Fruit fly (Drosophila melanogaster) whole organism, embryonic: ENCODE measurements around the gene CG7512.
A peak's percentile ranks its signal among the peaks of the same experiment; 100 is the strongest.

Source experiments
- BtbVII ChIP-seq: fragments of 200-800 bp; sonication (Bioruptor generic); optimal IDR thresholded peaks from 3 replicates; lab custom pipeline; 2017; ENCODE audit warnings: missing biosample characterization, mild to moderate bottlenecking, missing genetic modification characterization
- CG11398 ChIP-seq: fragments of 200-800 bp; sonication (Bioruptor generic); optimal IDR thresholded peaks from 2 replicates; lab custom pipeline; 2016; ENCODE audit warnings: missing biosample characterization, missing genetic modification characterization
- CG12299 ChIP-seq: fragments of 200-800 bp; sonication (Bioruptor generic); optimal IDR thresholded peaks from 2 replicates; lab custom pipeline; 2018; ENCODE audit warnings: missing biosample characterization, mild to moderate bottlenecking, missing genetic modification characterization
- CG12769 ChIP-seq: fragments of 200-800 bp; sonication (Bioruptor generic); optimal IDR thresholded peaks from 2 replicates; lab custom pipeline; 2019; ENCODE audit warnings: missing biosample characterization, mild to moderate bottlenecking, missing genetic modification characterization, moderate library complexity
- CG13894 ChIP-seq: fragments of 200-800 bp; sonication (Bioruptor generic); optimal IDR thresholded peaks from 3 replicates; lab custom pipeline; 2018; ENCODE audit warnings: missing biosample characterization, mild to moderate bottlenecking, missing genetic modification characterization, moderate library complexity
- CG15514 ChIP-seq: fragments of 200-800 bp; sonication (Bioruptor generic); optimal IDR thresholded peaks from 3 replicates; lab custom pipeline; 2017; ENCODE audit warnings: missing biosample characterization, missing genetic modification characterization, mild to moderate bottlenecking, moderate library complexity, missing genetic modification reagents
- CG1603 ChIP-seq: fragments of 200-800 bp; sonication (Bioruptor generic); optimal IDR thresholded peaks from 2 replicates; lab custom pipeline; 2019; ENCODE audit warnings: missing biosample characterization, mild to moderate bottlenecking, missing genetic modification characterization, moderate library complexity
- CG1647 ChIP-seq: fragments of 200-800 bp; sonication (Bioruptor generic); optimal IDR thresholded peaks from 3 replicates; lab custom pipeline; 2016; ENCODE audit warnings: missing biosample characterization, missing genetic modification characterization
- CG1832 ChIP-seq: fragments of 200-800 bp; sonication (Bioruptor generic); optimal IDR thresholded peaks from 2 replicates; lab custom pipeline; 2017; ENCODE audit warnings: missing biosample characterization, mild to moderate bottlenecking, missing genetic modification characterization, inconsistent platforms
- CG18599 ChIP-seq: fragments of 200-800 bp; sonication (Bioruptor generic); optimal IDR thresholded peaks from 3 replicates; lab custom pipeline; 2017; ENCODE audit warnings: missing biosample characterization, missing genetic modification characterization, mild to moderate bottlenecking, moderate library complexity, missing genetic modification reagents
- CG3847 ChIP-seq: fragments of 200-800 bp; sonication (Bioruptor generic); IDR thresholded peaks from 2 replicates; pipeline ENCODE4 v1.3.6; 2022; ENCODE audit warnings: missing biosample characterization, missing genetic modification characterization
- CG4360 ChIP-seq: fragments of 200-800 bp; sonication (Bioruptor generic); IDR thresholded peaks from 2 replicates; pipeline ENCODE4 v1.3.6; 2022; ENCODE audit warnings: missing biosample characterization, missing genetic modification characterization
- CG4820 ChIP-seq: fragments of 200-800 bp; sonication (Bioruptor generic); optimal IDR thresholded peaks from 3 replicates; lab custom pipeline; 2016; ENCODE audit warnings: missing biosample characterization, missing genetic modification characterization
- CG5245 ChIP-seq: fragments of 200-800 bp; sonication (Bioruptor generic); optimal IDR thresholded peaks from 3 replicates; lab custom pipeline; 2016; ENCODE audit warnings: missing biosample characterization, missing genetic modification characterization
- CG5953 ChIP-seq: fragments of 200-800 bp; sonication (Bioruptor generic); IDR thresholded peaks from 2 replicates; pipeline ENCODE4 v1.3.6; 2022; ENCODE audit warnings: missing biosample characterization, missing genetic modification characterization
- CG7745 ChIP-seq: fragments of 200-800 bp; sonication (Bioruptor generic); optimal IDR thresholded peaks from 2 replicates; lab custom pipeline; 2018; ENCODE audit warnings: missing biosample characterization, mild to moderate bottlenecking, missing genetic modification characterization, moderate library complexity
- CG8924 ChIP-seq: fragments of 200-800 bp; optimal IDR thresholded peaks from 3 replicates; lab custom pipeline; 2019; ENCODE audit warnings: missing biosample characterization, mild to moderate bottlenecking, missing genetic modification characterization, moderate library complexity
- CkIIα-i1 ChIP-seq: fragments of 200-800 bp; sonication (Bioruptor generic); IDR thresholded peaks from 2 replicates; pipeline ENCODE4 v1.3.6; 2022; ENCODE audit warnings: missing biosample characterization, missing genetic modification characterization
- Dbx ChIP-seq: fragments of 200-800 bp; sonication (Bioruptor generic); IDR thresholded peaks from 3 replicates; pipeline ENCODE4 v1.3.6; 2022; ENCODE audit warnings: missing biosample characterization, missing genetic modification characterization
- Dfd ChIP-seq, 2 experiments: fragments of >200 bp; optimal IDR thresholded peaks; 2 replicates each; lab custom pipeline; 2017; ENCODE audit warnings: missing biosample characterization in 2 of 2, missing genetic modification characterization in 2 of 2
- Drgx ChIP-seq: fragments of 200-800 bp; sonication (Bioruptor generic); IDR thresholded peaks from 2 replicates; pipeline ENCODE4 v1.3.6; 2022; ENCODE audit warnings: missing biosample characterization, missing genetic modification characterization
- Gsc ChIP-seq: fragments of 200-800 bp; sonication (Bioruptor generic); IDR thresholded peaks from 2 replicates; pipeline ENCODE4 v1.3.6; 2022; ENCODE audit warnings: missing biosample characterization, missing genetic modification characterization
- Hand ChIP-seq: fragments of 200-800 bp; sonication (Bioruptor generic); optimal IDR thresholded peaks from 2 replicates; lab custom pipeline; 2017; ENCODE audit warnings: mild to moderate bottlenecking, missing biosample characterization, missing genetic modification reagents, missing genetic modification characterization
- MTF-1 ChIP-seq: fragments of 200-800 bp; sonication (Bioruptor generic); optimal IDR thresholded peaks from 2 replicates; lab custom pipeline; 2018; ENCODE audit warnings: missing biosample characterization, mild to moderate bottlenecking, missing genetic modification characterization, borderline replicate concordance
- Med ChIP-seq: fragments of 200-800 bp; sonication (Bioruptor generic); peaks from one replicate; lab custom pipeline; 2016; ENCODE audit warnings: missing biosample characterization, missing genetic modification characterization, mild to moderate bottlenecking, inconsistent platforms, moderate library complexity
- Trl ChIP-seq, 3 experiments: fragments of >200 bp in 2 of 3; fragments of 200-800 bp in 1 of 3; sonication (Bioruptor generic) in 1 of 3; optimal IDR thresholded peaks; 2 replicates in 1 of 3; 3 replicates in 2 of 3; lab custom pipeline; 2016 to 2017; ENCODE audit warnings: missing biosample characterization in 1 of 3, missing genetic modification characterization in 1 of 3
- al ChIP-seq: fragments of 200-800 bp; sonication (Bioruptor generic); IDR thresholded peaks from 2 replicates; pipeline ENCODE4 v1.3.6; 2022; ENCODE audit warnings: missing biosample characterization, missing genetic modification characterization
- ara ChIP-seq: fragments of 200-800 bp; sonication (Bioruptor generic); IDR thresholded peaks from 2 replicates; pipeline ENCODE4 v1.3.6; 2022; ENCODE audit warnings: missing biosample characterization, missing genetic modification characterization
- ash1 ChIP-seq: fragments of 200-800 bp; sonication (Bioruptor generic); optimal IDR thresholded peaks from 2 replicates; lab custom pipeline; 2018; ENCODE audit warnings: missing biosample characterization, mild to moderate bottlenecking, missing genetic modification characterization
- ato ChIP-seq: fragments of 200-800 bp; sonication (Bioruptor generic); IDR thresholded peaks from 2 replicates; pipeline ENCODE4 v1.3.6; 2022; ENCODE audit warnings: missing biosample characterization, missing genetic modification characterization; ENCODE audit not compliant: partially characterized antibody
- bsh ChIP-seq, 2 experiments: fragments of 200-800 bp; sonication (Bioruptor generic); optimal IDR thresholded peaks; 2 replicates each; lab custom pipeline; 2017 to 2018; ENCODE audit warnings: mild to moderate bottlenecking in 2 of 2, missing biosample characterization in 2 of 2, missing genetic modification characterization in 2 of 2, moderate library complexity in 1 of 2
- btn ChIP-seq: fragments of 200-800 bp; sonication (Bioruptor generic); optimal IDR thresholded peaks from 2 replicates; lab custom pipeline; 2016; ENCODE audit warnings: missing biosample characterization, missing genetic modification characterization
- cwo ChIP-seq: fragments of 200-800 bp; sonication (Bioruptor generic); optimal IDR thresholded peaks from 3 replicates; lab custom pipeline; 2017; ENCODE audit warnings: missing biosample characterization, missing genetic modification characterization, mild to moderate bottlenecking, moderate library complexity, missing genetic modification reagents
- dm ChIP-seq: fragments of 200-800 bp; sonication (Bioruptor generic); optimal IDR thresholded peaks from 3 replicates; lab custom pipeline; 2016; ENCODE audit warnings: missing biosample characterization, missing genetic modification characterization
- dysf ChIP-seq: fragments of 200-800 bp; sonication (Bioruptor generic); IDR thresholded peaks from 3 replicates; pipeline ENCODE4 v1.3.6; 2022; ENCODE audit warnings: missing biosample characterization, missing genetic modification characterization
- en ChIP-seq: fragments of 200-800 bp; sonication (Bioruptor generic); optimal IDR thresholded peaks from 2 replicates; lab custom pipeline; 2016; ENCODE audit warnings: missing biosample characterization, missing genetic modification characterization
- fd64A ChIP-seq: fragments of 200-800 bp; sonication (Bioruptor generic); optimal IDR thresholded peaks from 3 replicates; lab custom pipeline; 2018; ENCODE audit warnings: missing biosample characterization, mild to moderate bottlenecking, missing genetic modification characterization
- gce ChIP-seq: fragments of 200-800 bp; sonication (Bioruptor generic); IDR thresholded peaks from 3 replicates; pipeline ENCODE4 v1.3.6; 2022; ENCODE audit warnings: missing biosample characterization, missing genetic modification characterization
- grau ChIP-seq: fragments of 200-800 bp; optimal IDR thresholded peaks from 3 replicates; lab custom pipeline; 2019; ENCODE audit warnings: missing biosample characterization, mild to moderate bottlenecking, missing genetic modification characterization, moderate library complexity
- gro ChIP-seq: fragments of 200-800 bp; sonication (Bioruptor generic); optimal IDR thresholded peaks from 2 replicates; lab custom pipeline; 2016; ENCODE audit warnings: missing biosample characterization, missing genetic modification characterization
- hb ChIP-seq: fragments of 200-800 bp; sonication (Bioruptor generic); IDR thresholded peaks from 3 replicates; pipeline ENCODE4 v1.3.6; 2022; ENCODE audit warnings: missing biosample characterization, missing genetic modification characterization; ENCODE audit not compliant: partially characterized antibody
- oc ChIP-seq: fragments of 200-800 bp; sonication (Bioruptor generic); optimal IDR thresholded peaks from 2 replicates; lab custom pipeline; 2018; ENCODE audit warnings: missing biosample characterization, mild to moderate bottlenecking, missing genetic modification characterization, moderate library complexity
- otp ChIP-seq: fragments of 200-800 bp; sonication (Bioruptor generic); IDR thresholded peaks from 3 replicates; pipeline ENCODE4, ENCODE4 v1.3.6; 2022; ENCODE audit warnings: missing biosample characterization, missing genetic modification characterization
- rib ChIP-seq: fragments of 200-800 bp; sonication (Bioruptor generic); IDR thresholded peaks from 2 replicates; pipeline ENCODE4 v1.3.6; 2022; ENCODE audit warnings: missing biosample characterization, missing genetic modification characterization
- sob ChIP-seq: fragments of 200-800 bp; sonication (Bioruptor generic); IDR thresholded peaks from 2 replicates; pipeline ENCODE4 v1.3.6; 2022; ENCODE audit warnings: missing biosample characterization, missing genetic modification characterization
- sug ChIP-seq: fragments of 200-800 bp; optimal IDR thresholded peaks from 2 replicates; lab custom pipeline; 2019; ENCODE audit warnings: missing biosample characterization, mild to moderate bottlenecking, missing genetic modification characterization, moderate library complexity
- tll ChIP-seq, 2 experiments: fragments of 200-800 bp in 1 of 2; fragments of >200 bp in 1 of 2; sonication (Bioruptor generic) in 1 of 2; optimal IDR thresholded peaks; 2 replicates each; lab custom pipeline; 2017 to 2019; ENCODE audit warnings: missing biosample characterization in 2 of 2, missing genetic modification characterization in 2 of 2, mild to moderate bottlenecking in 1 of 2, moderate library complexity in 1 of 2
- tx ChIP-seq: fragments of 200-800 bp; sonication (Bioruptor generic); optimal IDR thresholded peaks from 2 replicates; lab custom pipeline; 2016; ENCODE audit warnings: missing biosample characterization, missing genetic modification characterization
- z ChIP-seq: fragments of 200-800 bp; sonication (Bioruptor generic); IDR thresholded peaks from 3 replicates; pipeline ENCODE4 v1.3.6; 2022; ENCODE audit warnings: missing biosample characterization, missing genetic modification characterization

Gene CG7512

DNA sequence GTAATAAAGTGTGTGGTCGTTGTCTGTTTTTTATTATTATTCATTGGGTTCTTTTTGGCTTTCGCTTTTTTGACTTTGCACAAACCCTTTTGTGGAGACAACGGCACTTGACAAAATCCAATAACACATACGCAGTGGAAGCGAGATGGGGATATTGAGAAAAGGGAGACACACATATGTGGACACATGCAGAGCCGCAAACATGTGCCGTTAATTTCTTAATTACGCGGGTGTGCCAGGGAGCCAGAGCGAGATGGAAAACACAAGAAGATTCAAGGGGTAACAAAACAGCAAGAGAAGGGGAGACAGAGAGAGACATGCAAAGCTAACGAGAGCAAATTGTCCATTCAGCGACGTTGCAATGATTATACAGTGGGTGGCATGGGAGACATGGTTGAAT is 21.0 kb upstream of the CG7512 start (continued):
- 0 out of 3 replicates have a peak, but pooled peaks have one; percentile 30 for TF ChIP-seq Dbx (GFP tag; lab: Robert Waterston, UW)
- TF ChIP-seq CG1603 (tag; lab: Kevin White, UChicago), result peak; percentile 18
- no peak for TF ChIP-seq CG8924 (tag; lab: Kevin White, UChicago)
- TF ChIP-seq al, result 0 out of 2 replicates have a peak, but pooled peaks have one; percentile 15
- 0 out of 2 replicates have a peak, but pooled peaks have one; percentile 27 for TF ChIP-seq rib (GFP tag; lab: Robert Waterston, UW)
- no peak for TF ChIP-seq tll (GFP tag; optimal IDR thresholded peaks at IDR 0.05; lab: Kevin White, UChicago)
- peak; percentile 0 for TF ChIP-seq dm (GFP tag; lab: Kevin White, UChicago)
- peak; percentile 3 for TF ChIP-seq cwo (GFP tag; lab: Kevin White, UChicago)
- TF ChIP-seq Drgx (GFP tag; lab: Robert Waterston, UW), result peak; percentile 27; the same call in 1 of the 2 replicates
- TF ChIP-seq z (GFP tag; lab: Robert Waterston, UW), result 0 out of 3 replicates have a peak, but pooled peaks have one; percentile 49
- TF ChIP-seq CG15514 (GFP tag; lab: Kevin White, UChicago), result no peak
- TF ChIP-seq CG4820 (GFP tag; lab: Kevin White, UChicago), result no peak
- no peak for TF ChIP-seq ash1
- 0 out of 2 replicates have a peak, but pooled peaks have one; percentile 38 for TF ChIP-seq CG5953 (GFP tag; lab: Robert Waterston, UW)
- peak; percentile 4 for TF ChIP-seq btn (GFP tag; lab: Kevin White, UChicago)
- TF ChIP-seq Trl (optimal IDR thresholded peaks at IDR 0.05; lab: Kevin White, UChicago), result peak; percentile 4 to 19
- TF ChIP-seq Trl (GFP tag; optimal IDR thresholded peaks at IDR 0.05; lab: Kevin White, UChicago), result no peak
- TF ChIP-seq sob (GFP tag; lab: Robert Waterston, UW), result 0 out of 2 replicates have a peak, but pooled peaks have one; percentile 12
- TF ChIP-seq otp (GFP tag; lab: Robert Waterston, UW), result no peak
- TF ChIP-seq gce (GFP tag; lab: Robert Waterston, UW), result 0 out of 3 replicates have a peak, but pooled peaks have one; percentile 7
- TF ChIP-seq CG18599, result peak; percentile 1
- TF ChIP-seq CG5245 (GFP tag; lab: Kevin White, UChicago), result no peak
- TF ChIP-seq bsh (GFP tag; optimal IDR thresholded peaks at IDR 0.05; lab: Kevin White, UChicago), result peak in 1 of 2 experiments; percentile 35
- 0 out of 2 replicates have a peak, but pooled peaks have one; percentile 24 for TF ChIP-seq ara (GFP tag; lab: Robert Waterston, UW)
- no peak for TF ChIP-seq MTF-1
- TF ChIP-seq Gsc (GFP tag; lab: Robert Waterston, UW), result no peak
- no peak for TF ChIP-seq Hand (GFP tag; lab: Kevin White, UChicago)
- TF ChIP-seq CG12299 (tag; lab: Kevin White, UChicago), result no peak
- TF ChIP-seq dysf, result 0 out of 3 replicates have a peak, but pooled peaks have one; percentile 15
- TF ChIP-seq CG3847, result 0 out of 2 replicates have a peak, but pooled peaks have one; percentile 21
- TF ChIP-seq oc (tag; lab: Kevin White, UChicago), result no peak
- no peak for TF ChIP-seq fd64A (GFP tag; lab: Kevin White, UChicago)
- peak; percentile 93 for TF ChIP-seq CG7745 (tag; lab: Kevin White, UChicago)
- TF ChIP-seq hb (GFP tag; lab: Robert Waterston, UW), result no peak
- peak; percentile 17 for TF ChIP-seq sug (tag; lab: Kevin White, UChicago)
- peak; percentile 38 for TF ChIP-seq CG1647 (GFP tag; lab: Kevin White, UChicago)
- no peak for TF ChIP-seq en
- TF ChIP-seq CG1832, result peak; percentile 60
- no peak for TF ChIP-seq CkIIα-i1 (GFP tag; lab: Robert Waterston, UW)
- no peak for TF ChIP-seq CG13894 (tag; lab: Kevin White, UChicago)
- no peak for TF ChIP-seq CG4360 (GFP tag; lab: Robert Waterston, UW)
- TF ChIP-seq tx (GFP tag; lab: Kevin White, UChicago), result peak; percentile 34
- TF ChIP-seq gro (GFP tag; lab: Kevin White, UChicago), result no peak
- TF ChIP-seq Dfd (GFP tag; optimal IDR thresholded peaks at IDR 0.05; lab: Kevin White, UChicago), result no peak
- TF ChIP-seq Med (GFP tag; lab: Kevin White, UChicago), result peak; percentile 65
- TF ChIP-seq grau (tag; lab: Kevin White, UChicago), result no peak
- no peak for TF ChIP-seq BtbVII
- peak; percentile 27 for TF ChIP-seq CG11398
- TF ChIP-seq ato (GFP tag; lab: Robert Waterston, UW), result no peak
- TF ChIP-seq CG12769 (tag; lab: Kevin White, UChicago), result no peak
